Worm (Caenorhabditis elegans) whole organism, L1 larva: Measurements from ENCODE around the gene F44E5.2.

Source experiments
- alr-1 ChIP-seq: fragments of 200-800 bp; sonication (Bioruptor generic); optimal IDR thresholded peaks from 2 replicates; lab custom pipeline; 2018; ENCODE audit warnings: borderline replicate concordance, mild to moderate bottlenecking, missing genetic modification characterization, missing compliant biosample characterization
- lin-35 ChIP-seq, 2 experiments: fragments of 150-350 bp; optimal IDR thresholded peaks; 2 replicates each; lab custom pipeline; 2014; ENCODE audit warnings: missing biosample characterization in 2 of 2, missing genetic modification characterization in 2 of 2, missing genetic modification reagents in 2 of 2
- lin-39 ChIP-seq: fragments of 150-350 bp; optimal IDR thresholded peaks from 2 replicates; lab custom pipeline; 2014; ENCODE audit warnings: missing biosample characterization, missing genetic modification reagents, missing genetic modification characterization
- nhr-237 ChIP-seq: fragments of 150-350 bp; optimal IDR thresholded peaks from 2 replicates; lab custom pipeline; 2014; ENCODE audit warnings: missing biosample characterization, missing genetic modification characterization
- nhr-76 ChIP-seq: sonication (generic microtip); optimal IDR thresholded peaks from 2 replicates; lab custom pipeline; 2017; ENCODE audit warnings: missing biosample characterization, missing genetic modification characterization
- nhr-77 ChIP-seq: fragments of 150-350 bp; optimal IDR thresholded peaks from 2 replicates; lab custom pipeline; 2014; ENCODE audit warnings: missing biosample characterization, missing genetic modification characterization
- tbx-2 ChIP-seq: sonication (generic microtip); optimal IDR thresholded peaks from 2 replicates; lab custom pipeline; 2016; ENCODE audit warnings: missing genetic modification characterization, missing compliant biosample characterization
- unc-62 ChIP-seq: fragments of 150-350 bp; optimal IDR thresholded peaks from 2 replicates; lab custom pipeline; 2014; ENCODE audit warnings: missing biosample characterization, missing genetic modification reagents, missing genetic modification characterization
- unc-86 ChIP-seq: sonication (generic microtip); optimal IDR thresholded peaks from 2 replicates; lab custom pipeline; 2016; ENCODE audit warnings: missing genetic modification characterization, missing compliant biosample characterization
- xbp-1 ChIP-seq: sonication (generic microtip); optimal IDR thresholded peaks from 2 replicates; lab custom pipeline; 2016; ENCODE audit warnings: missing genetic modification characterization, missing compliant biosample characterization
- ztf-4 ChIP-seq: fragments of 150-350 bp; optimal IDR thresholded peaks from 2 replicates; lab custom pipeline; 2014; ENCODE audit warnings: missing biosample characterization, missing genetic modification characterization

- TF ChIP-seq lin-39 (tag; lab: Kevin White, UChicago) (no peak), nhr-77 (tag; lab: Kevin White, UChicago) (no peak), nhr-237 (tag; lab: Kevin White, UChicago) (no peak), tbx-2 (tag; lab: Kevin White, UChicago) (no peak), lin-35 (GFP tag; optimal IDR thresholded peaks at IDR 0.05; lab: Kevin White, UChicago) (no peak), unc-62 (GFP tag; lab: Kevin White, UChicago) (no peak), nhr-76 (tag; lab: Kevin White, UChicago) (no peak), ztf-4 (no peak), unc-86 (tag; lab: Kevin White, UChicago) (no peak), alr-1 (tag; lab: Kevin White, UChicago) (no peak), xbp-1 (no peak)
These were observed 41.0 kb upstream of the F44E5.2 start for ce11 chrII:11725615-11726014.
